Worm (Caenorhabditis elegans): Measurements from ENCODE around the gene cank-26.

- no peak for TF ChIP-seq F49E8.2 (tag; optimal IDR thresholded peaks at IDR 0.05; ENCODE audit: borderline replicate concordance)
- TF ChIP-seq unc-62 (GFP tag; optimal IDR thresholded peaks at IDR 0.05 in 1 of 2): no peak
- no peak for TF ChIP-seq unc-62 (tag; optimal IDR thresholded peaks at IDR 0.05)
- TF ChIP-seq skn-1 (tag; optimal IDR thresholded peaks at IDR 0.05): no peak
- no peak for TF ChIP-seq daf-12 (tag; optimal IDR thresholded peaks at IDR 0.05)
These were observed 40.8 kb downstream of the cank-26 start, which contains the start of gene Y14H12B.1 for ce11 chrII:3934085-3934484.

Data from whole organism, L4 larva.